Fruit fly (Drosophila melanogaster) whole organism, embryonic: ENCODE results near the gene CAH3.

Source experiments
- Ada2b ChIP-seq: fragments of 200-800 bp; sonication (Bioruptor generic); IDR thresholded peaks from 2 replicates; pipeline ENCODE4 v1.3.6; 2022; ENCODE audit warnings: missing biosample characterization, missing genetic modification characterization
- Atf3 ChIP-seq: fragments of 200-800 bp; sonication (Bioruptor generic); optimal IDR thresholded peaks from 3 replicates; lab custom pipeline; 2016; ENCODE audit warnings: missing biosample characterization, missing genetic modification characterization
- CG11085 ChIP-seq: fragments of 200-800 bp; sonication (Bioruptor generic); IDR thresholded peaks from 2 replicates; pipeline ENCODE4 v1.3.6; 2022; ENCODE audit warnings: missing biosample characterization, missing genetic modification characterization
- CG12219 ChIP-seq: fragments of 200-800 bp; sonication (Bioruptor generic); optimal IDR thresholded peaks from 3 replicates; lab custom pipeline; 2018; ENCODE audit warnings: missing biosample characterization, mild to moderate bottlenecking, missing genetic modification characterization
- CG12391 ChIP-seq: fragments of 200-800 bp; sonication (Bioruptor generic); optimal IDR thresholded peaks from 3 replicates; lab custom pipeline; 2018; ENCODE audit warnings: missing biosample characterization, mild to moderate bottlenecking, missing genetic modification characterization, moderate library complexity
- CG12659 ChIP-seq: fragments of 200-800 bp; sonication (Bioruptor generic); optimal IDR thresholded peaks from 3 replicates; lab custom pipeline; 2017; ENCODE audit warnings: mild to moderate bottlenecking, missing biosample characterization, missing genetic modification reagents, missing genetic modification characterization
- CG13123 ChIP-seq: fragments of 200-800 bp; sonication (Bioruptor generic); optimal IDR thresholded peaks from 2 replicates; lab custom pipeline; 2016; ENCODE audit warnings: missing biosample characterization, missing genetic modification characterization
- CG15479 ChIP-seq: fragments of 200-800 bp; sonication (Bioruptor generic); optimal IDR thresholded peaks from 3 replicates; lab custom pipeline; 2019; ENCODE audit warnings: missing biosample characterization, mild to moderate bottlenecking, missing genetic modification characterization, moderate library complexity
- CG1603 ChIP-seq: fragments of 200-800 bp; sonication (Bioruptor generic); optimal IDR thresholded peaks from 2 replicates; lab custom pipeline; 2019; ENCODE audit warnings: missing biosample characterization, mild to moderate bottlenecking, missing genetic modification characterization, moderate library complexity
- CG17186 ChIP-seq: fragments of 200-800 bp; sonication (Bioruptor generic); optimal IDR thresholded peaks from 3 replicates; lab custom pipeline; 2017; ENCODE audit warnings: missing biosample characterization, missing genetic modification reagents, missing genetic modification characterization
- CG18262 ChIP-seq: fragments of 200-800 bp; optimal IDR thresholded peaks from 3 replicates; lab custom pipeline; 2019; ENCODE audit warnings: missing biosample characterization, mild to moderate bottlenecking, missing genetic modification characterization, moderate library complexity
- CG18476 ChIP-seq: fragments of 200-800 bp; sonication (Bioruptor generic); optimal IDR thresholded peaks from 2 replicates; lab custom pipeline; 2016; ENCODE audit warnings: missing biosample characterization, mild to moderate bottlenecking, missing genetic modification characterization
- CG5180 ChIP-seq: fragments of 200-800 bp; sonication (Bioruptor generic); optimal IDR thresholded peaks from 3 replicates; lab custom pipeline; 2017; ENCODE audit warnings: missing biosample characterization, missing genetic modification characterization, mild to moderate bottlenecking, moderate library complexity, missing genetic modification reagents
- CG5953 ChIP-seq: fragments of 200-800 bp; sonication (Bioruptor generic); IDR thresholded peaks from 2 replicates; pipeline ENCODE4 v1.3.6; 2022; ENCODE audit warnings: missing biosample characterization, missing genetic modification characterization
- CG6791 ChIP-seq: fragments of 200-800 bp; sonication (Bioruptor generic); IDR thresholded peaks from 3 replicates; pipeline ENCODE4 v1.3.6; 2022; ENCODE audit warnings: missing biosample characterization, missing genetic modification characterization; ENCODE audit not compliant: partially characterized antibody
- CG7556 ChIP-seq: fragments of 200-800 bp; sonication (Bioruptor generic); optimal IDR thresholded peaks from 2 replicates; lab custom pipeline; 2017; ENCODE audit warnings: missing biosample characterization, mild to moderate bottlenecking, missing genetic modification characterization
- D ChIP-seq, 2 experiments: fragments of 200-800 bp in 1 of 2; fragments of >200 bp in 1 of 2; sonication (Bioruptor generic) in 1 of 2; optimal IDR thresholded peaks; 2 replicates in 1 of 2; 3 replicates in 1 of 2; lab custom pipeline; 2017; ENCODE audit warnings: mild to moderate bottlenecking in 1 of 2, missing biosample characterization in 1 of 2, missing genetic modification characterization in 1 of 2, missing genetic modification reagents in 1 of 2
- Ets65A ChIP-seq: fragments of 200-800 bp; sonication (Bioruptor generic); peaks from one replicate; lab custom pipeline; 2016; ENCODE audit warnings: missing biosample characterization, missing genetic modification characterization
- H2.0 ChIP-seq: fragments of 200-800 bp; sonication (Bioruptor generic); IDR thresholded peaks from 2 replicates; pipeline ENCODE4 v1.3.6; 2022; ENCODE audit warnings: missing biosample characterization, missing genetic modification characterization
- HLH4C ChIP-seq: fragments of 200-800 bp; sonication (Bioruptor generic); IDR thresholded peaks from 3 replicates; pipeline ENCODE4 v1.3.6; 2022; ENCODE audit warnings: missing biosample characterization, missing genetic modification characterization; ENCODE audit not compliant: partially characterized antibody
- HmgZ ChIP-seq: fragments of 200-800 bp; sonication (Bioruptor generic); optimal IDR thresholded peaks from 2 replicates; lab custom pipeline; 2018; ENCODE audit warnings: missing biosample characterization, mild to moderate bottlenecking, missing genetic modification characterization
- Hr78 ChIP-seq, 2 experiments: fragments of 200-800 bp in 1 of 2; fragments of >200 bp in 1 of 2; sonication (Bioruptor generic) in 1 of 2; optimal IDR thresholded peaks; 2 replicates each; lab custom pipeline; 2017 to 2019; ENCODE audit warnings: missing biosample characterization in 2 of 2, missing genetic modification characterization in 2 of 2, mild to moderate bottlenecking in 1 of 2, moderate library complexity in 1 of 2
- Lim3 ChIP-seq: fragments of 200-800 bp; sonication (Bioruptor generic); IDR thresholded peaks from 2 replicates; pipeline ENCODE4 v1.3.6; 2022; ENCODE audit warnings: missing biosample characterization, missing genetic modification characterization
- Mes4 ChIP-seq: fragments of 200-800 bp; sonication (Bioruptor generic); optimal IDR thresholded peaks from 2 replicates; lab custom pipeline; 2016; ENCODE audit warnings: missing biosample characterization, missing genetic modification characterization
- Oaz ChIP-seq: fragments of 200-800 bp; sonication (Bioruptor generic); IDR thresholded peaks from 2 replicates; pipeline ENCODE4 v1.3.6; 2022; ENCODE audit warnings: missing biosample characterization, missing genetic modification characterization
- Opbp ChIP-seq: fragments of 200-800 bp; sonication (Bioruptor generic); IDR thresholded peaks from 3 replicates; pipeline ENCODE4 v1.3.6; 2022; ENCODE audit warnings: missing biosample characterization, missing genetic modification characterization; ENCODE audit not compliant: partially characterized antibody
- Pdp1 ChIP-seq, 2 experiments: fragments of 200-800 bp; sonication (Bioruptor generic); optimal IDR thresholded peaks; 3 replicates each; lab custom pipeline; 2016; ENCODE audit warnings: missing biosample characterization in 2 of 2, missing genetic modification characterization in 2 of 2, mild to moderate bottlenecking in 1 of 2, moderate library complexity in 1 of 2
- Sry-β ChIP-seq: fragments of 200-800 bp; sonication (Bioruptor generic); optimal IDR thresholded peaks from 2 replicates; lab custom pipeline; 2018; ENCODE audit warnings: missing biosample characterization, mild to moderate bottlenecking, missing genetic modification characterization, moderate library complexity
- abd-A ChIP-seq: fragments of 200-800 bp; sonication (Bioruptor generic); optimal IDR thresholded peaks from 3 replicates; lab custom pipeline; 2019; ENCODE audit warnings: missing biosample characterization, mild to moderate bottlenecking, missing genetic modification characterization, moderate library complexity
- aop ChIP-seq: fragments of 200-800 bp; sonication (Bioruptor generic); IDR thresholded peaks from 2 replicates; pipeline ENCODE4 v1.3.6; 2022; ENCODE audit warnings: missing biosample characterization, missing genetic modification characterization
- ara ChIP-seq: fragments of 200-800 bp; sonication (Bioruptor generic); IDR thresholded peaks from 2 replicates; pipeline ENCODE4 v1.3.6; 2022; ENCODE audit warnings: missing biosample characterization, missing genetic modification characterization
- caup ChIP-seq: fragments of 200-800 bp; sonication (Bioruptor generic); optimal IDR thresholded peaks from 3 replicates; lab custom pipeline; 2017; ENCODE audit warnings: missing biosample characterization, mild to moderate bottlenecking, missing genetic modification characterization, moderate library complexity; ENCODE audit not compliant: severe bottlenecking
- cwo ChIP-seq: fragments of 200-800 bp; sonication (Bioruptor generic); optimal IDR thresholded peaks from 3 replicates; lab custom pipeline; 2017; ENCODE audit warnings: missing biosample characterization, missing genetic modification characterization, mild to moderate bottlenecking, moderate library complexity, missing genetic modification reagents
- dmrt99B ChIP-seq: fragments of 200-800 bp; sonication (Bioruptor generic); optimal IDR thresholded peaks from 2 replicates; lab custom pipeline; 2018; ENCODE audit warnings: missing biosample characterization, mild to moderate bottlenecking, missing genetic modification characterization, moderate library complexity
- dpn ChIP-seq, 2 experiments: fragments of 200-800 bp; sonication (Bioruptor generic); optimal IDR thresholded peaks; 3 replicates each; lab custom pipeline; 2016; ENCODE audit warnings: missing biosample characterization in 2 of 2, missing genetic modification characterization in 2 of 2
- fd102C ChIP-seq: fragments of 200-800 bp; sonication (Bioruptor generic); optimal IDR thresholded peaks from 2 replicates; lab custom pipeline; 2018; ENCODE audit warnings: missing biosample characterization, mild to moderate bottlenecking, missing genetic modification characterization, moderate library complexity
- hkb ChIP-seq, 2 experiments: fragments of 200-800 bp in 1 of 2; fragments of >200 bp in 1 of 2; sonication (Bioruptor generic) in 1 of 2; IDR thresholded peaks in 1 of 2; optimal IDR thresholded peaks in 1 of 2; 2 replicates each; pipeline versions ENCODE4 v1.3.6 to Lab custom; 2017 to 2022; ENCODE audit warnings: missing biosample characterization in 1 of 2, missing genetic modification characterization in 1 of 2
- klu ChIP-seq: fragments of 200-800 bp; sonication (Bioruptor generic); IDR thresholded peaks from 2 replicates; pipeline ENCODE4 v1.3.6; 2022; ENCODE audit warnings: missing biosample characterization, missing genetic modification characterization
- onecut ChIP-seq: fragments of 200-800 bp; sonication (Bioruptor generic); IDR thresholded peaks from 2 replicates; pipeline ENCODE4 v1.3.6; 2022; ENCODE audit warnings: missing biosample characterization, missing genetic modification characterization
- pfk ChIP-seq: fragments of 200-800 bp; sonication (Bioruptor generic); optimal IDR thresholded peaks from 2 replicates; lab custom pipeline; 2018; ENCODE audit warnings: missing biosample characterization, mild to moderate bottlenecking, missing genetic modification characterization, moderate library complexity
- pum ChIP-seq: fragments of 200-800 bp; sonication (Bioruptor generic); optimal IDR thresholded peaks from 2 replicates; lab custom pipeline; 2016; ENCODE audit warnings: missing biosample characterization, missing genetic modification characterization
- ro ChIP-seq: fragments of 200-800 bp; sonication (Bioruptor generic); IDR thresholded peaks from 2 replicates; pipeline ENCODE4 v1.3.6; 2022; ENCODE audit warnings: missing biosample characterization, missing genetic modification characterization
- scrt ChIP-seq: fragments of 200-800 bp; sonication (Bioruptor generic); optimal IDR thresholded peaks from 2 replicates; lab custom pipeline; 2018; ENCODE audit warnings: missing biosample characterization, mild to moderate bottlenecking, missing genetic modification characterization, moderate library complexity
- tap ChIP-seq: fragments of 200-800 bp; optimal IDR thresholded peaks from 3 replicates; lab custom pipeline; 2019; ENCODE audit warnings: missing biosample characterization, mild to moderate bottlenecking, missing genetic modification characterization, moderate library complexity
- unc-4 ChIP-seq: fragments of 200-800 bp; sonication (Bioruptor generic); IDR thresholded peaks from 2 replicates; pipeline ENCODE4 v1.3.6; 2022; ENCODE audit warnings: missing biosample characterization, missing genetic modification characterization; ENCODE audit not compliant: partially characterized antibody
- zf30C ChIP-seq: fragments of 200-800 bp; sonication (Bioruptor generic); optimal IDR thresholded peaks from 3 replicates; lab custom pipeline; 2018; ENCODE audit warnings: missing biosample characterization, mild to moderate bottlenecking, missing genetic modification characterization

Gene CAH3

dm6 chrX:8656550-8657431, 24.3 kb upstream of the CAH3 start (continued):
- TF ChIP-seq CG17186 (GFP tag; lab: Kevin White, UChicago) = peak; percentile 24
- no peak for TF ChIP-seq Lim3 (GFP tag; lab: Robert Waterston, UW)
- no peak for TF ChIP-seq HLH4C (GFP tag; lab: Robert Waterston, UW)
- no peak for TF ChIP-seq Sry-β
- peak; percentile 42 for TF ChIP-seq tap
- TF ChIP-seq CG18476 = peak; percentile 32
- peak; percentile 91 for TF ChIP-seq ara
- TF ChIP-seq scrt (GFP tag; lab: Kevin White, UChicago) = peak; percentile 24
- no peak for TF ChIP-seq abd-A
- TF ChIP-seq onecut (GFP tag; lab: Robert Waterston, UW) = peak; percentile 57
- peak; percentile 70 for TF ChIP-seq CG12219 (GFP tag; lab: Kevin White, UChicago)
- TF ChIP-seq HmgZ (tag; lab: Kevin White, UChicago) = no peak
- TF ChIP-seq Ets65A (GFP tag; lab: Kevin White, UChicago) = peak; percentile 97
- TF ChIP-seq CG18262 = peak; percentile 86
- TF ChIP-seq dmrt99B = peak; percentile 69
- TF ChIP-seq Pdp1 (GFP tag; optimal IDR thresholded peaks at IDR 0.05; lab: Kevin White, UChicago) = peak; percentile 67 to 77
- TF ChIP-seq CG5953 = peak; percentile 16; the same call in 1 of the 2 replicates
- TF ChIP-seq dpn (GFP tag; optimal IDR thresholded peaks at IDR 0.05; lab: Kevin White, UChicago) = peak; percentile 65 to 67
- TF ChIP-seq CG12391 (tag; lab: Kevin White, UChicago) = peak; percentile 80
- TF ChIP-seq Mes4 = peak; percentile 81
- no peak for TF ChIP-seq Oaz
- no peak for TF ChIP-seq ro (GFP tag; lab: Robert Waterston, UW)
- peak; percentile 92 for TF ChIP-seq CG1603
- TF ChIP-seq Atf3 (GFP tag; lab: Kevin White, UChicago) = peak; percentile 64
- TF ChIP-seq caup (GFP tag; lab: Kevin White, UChicago) = peak; percentile 18
- TF ChIP-seq D (optimal IDR thresholded peaks at IDR 0.05; lab: Kevin White, UChicago) = no peak
- peak; percentile 81 for TF ChIP-seq D (GFP tag; optimal IDR thresholded peaks at IDR 0.05; lab: Kevin White, UChicago)
- no peak for TF ChIP-seq Opbp (GFP tag; lab: Robert Waterston, UW)
- no peak for TF ChIP-seq CG11085
- peak; percentile 47 for TF ChIP-seq CG13123 (GFP tag; lab: Kevin White, UChicago)
- TF ChIP-seq unc-4 (GFP tag; lab: Robert Waterston, UW) = no peak
- peak; percentile 14 for TF ChIP-seq CG5180 (GFP tag; lab: Kevin White, UChicago)
- TF ChIP-seq CG15479 (GFP tag; lab: Kevin White, UChicago) = no peak
- peak; percentile 59 for TF ChIP-seq H2.0 (GFP tag; lab: Robert Waterston, UW)
- no peak for TF ChIP-seq aop (GFP tag; lab: Robert Waterston, UW)
- no peak for TF ChIP-seq hkb (optimal IDR thresholded peaks at IDR 0.05; lab: Kevin White, UChicago)
- peak; percentile 64; the same call in 1 of the 2 replicates for TF ChIP-seq hkb (GFP tag; IDR thresholded peaks at IDR 0.05; lab: Robert Waterston, UW)
- TF ChIP-seq zf30C = peak; percentile 70
- peak; percentile 35 for TF ChIP-seq CG12659 (GFP tag; lab: Kevin White, UChicago)
- TF ChIP-seq Ada2b (GFP tag; lab: Robert Waterston, UW) = peak; percentile 69
- peak; percentile 56 for TF ChIP-seq CG7556
- peak; percentile 82 for TF ChIP-seq pum (GFP tag; lab: Kevin White, UChicago)
- no peak for TF ChIP-seq CG6791 (GFP tag; lab: Robert Waterston, UW)
- no peak for TF ChIP-seq klu (GFP tag; lab: Robert Waterston, UW)
- TF ChIP-seq cwo (GFP tag; lab: Kevin White, UChicago) = peak; percentile 16
- TF ChIP-seq fd102C = peak; percentile 32
- no peak for TF ChIP-seq pfk (GFP tag; lab: Kevin White, UChicago)
- peak in 1 of 2 experiments; percentile 1 for TF ChIP-seq Hr78 (GFP tag; optimal IDR thresholded peaks at IDR 0.05; lab: Kevin White, UChicago)
